Worm (Caenorhabditis elegans) whole organism, young adult: ENCODE measurements around the gene ced-2.

Experiments used
- B0035.1 ChIP-seq: sonication (generic microtip); optimal IDR thresholded peaks from 2 replicates; lab custom pipeline; 2016; ENCODE audit warnings: missing genetic modification characterization, mild to moderate bottlenecking, missing compliant biosample characterization, missing genotype, missing genetic modification reagents
- C17E4.6 ChIP-seq: fragments of 200-800 bp; sonication (Bioruptor generic); IDR thresholded peaks from 2 replicates; pipeline ENCODE4 v1.3.6; 2022; ENCODE audit warnings: missing genetic modification reagents, missing genetic modification characterization, missing compliant biosample characterization
- F10E7.11 ChIP-seq: sonication (generic microtip); optimal IDR thresholded peaks from 2 replicates; lab custom pipeline; 2017; ENCODE audit warnings: mild to moderate bottlenecking, missing genetic modification characterization, moderate library complexity, missing compliant biosample characterization
- F23B12.7 ChIP-seq: sonication (generic microtip); optimal IDR thresholded peaks from 2 replicates; lab custom pipeline; 2017; ENCODE audit warnings: missing genetic modification characterization, mild to moderate bottlenecking, missing compliant biosample characterization, antibody characterized with exemption, moderate library complexity; ENCODE audit not compliant: insufficient read depth
- F39B2.1 ChIP-seq: fragments of 200-800 bp; sonication (Bioruptor generic); IDR thresholded peaks from 2 replicates; pipeline ENCODE4 v1.3.6; 2022; ENCODE audit warnings: missing genetic modification reagents, missing genetic modification characterization, missing compliant biosample characterization
- F49E8.2 ChIP-seq: sonication (generic microtip); optimal IDR thresholded peaks from 3 replicates; lab custom pipeline; 2017; ENCODE audit warnings: missing genetic modification characterization, mild to moderate bottlenecking, missing compliant biosample characterization, antibody characterized with exemption, moderate library complexity; ENCODE audit not compliant: insufficient read depth
- F55B11.4 ChIP-seq: sonication (generic microtip); optimal IDR thresholded peaks from 2 replicates; lab custom pipeline; 2016; ENCODE audit warnings: missing compliant biosample characterization, missing genetic modification characterization, borderline replicate concordance; ENCODE audit not compliant: insufficient read depth
- T26A5.8 ChIP-seq: sonication (generic microtip); optimal IDR thresholded peaks from 2 replicates; lab custom pipeline; 2016; ENCODE audit warnings: missing genetic modification characterization, missing compliant biosample characterization
- Y53F4B.3 ChIP-seq: fragments of 200-800 bp; sonication (Bioruptor generic); IDR thresholded peaks from 2 replicates; pipeline ENCODE4 v1.3.6; 2022; ENCODE audit warnings: missing genetic modification reagents, missing genetic modification characterization, missing compliant biosample characterization
- Y56A3A.18 ChIP-seq: fragments of 200-800 bp; sonication (Bioruptor generic); IDR thresholded peaks from 2 replicates; pipeline ENCODE4 v1.3.6; 2022; ENCODE audit warnings: missing genetic modification reagents, missing genetic modification characterization, missing compliant biosample characterization
- Y95B8A.8 ChIP-seq: fragments of 200-800 bp; sonication (Bioruptor generic); IDR thresholded peaks from 2 replicates; pipeline ENCODE4 v1.3.6; 2022; ENCODE audit warnings: missing genetic modification reagents, missing genetic modification characterization, missing compliant biosample characterization
- ZK185.1 ChIP-seq: sonication (generic microtip); optimal IDR thresholded peaks from 2 replicates; lab custom pipeline; 2016; ENCODE audit warnings: mild to moderate bottlenecking, missing genetic modification characterization, missing compliant biosample characterization; ENCODE audit not compliant: poor library complexity, severe bottlenecking
- atf-7 ChIP-seq: sonication (generic microtip); optimal IDR thresholded peaks from 2 replicates; lab custom pipeline; 2017; ENCODE audit warnings: mild to moderate bottlenecking, missing genetic modification characterization, missing compliant biosample characterization
- athp-1 ChIP-seq: sonication (generic microtip); optimal IDR thresholded peaks from 2 replicates; lab custom pipeline; 2017; ENCODE audit warnings: mild to moderate bottlenecking, missing genetic modification characterization, missing compliant biosample characterization
- attf-3 ChIP-seq: fragments of 200-800 bp; sonication (Bioruptor generic); conservative IDR thresholded peaks from 2 replicates; pipeline ENCODE4 v1.3.6; 2022; ENCODE audit warnings: missing genetic modification reagents, missing genetic modification characterization, missing compliant biosample characterization
- cebp-2 ChIP-seq: fragments of 200-800 bp; sonication (Bioruptor generic); IDR thresholded peaks from 2 replicates; pipeline ENCODE4 v1.3.6; 2022; ENCODE audit warnings: missing genetic modification characterization, missing compliant biosample characterization
- chd-7 ChIP-seq: sonication (generic microtip); optimal IDR thresholded peaks from 2 replicates; lab custom pipeline; 2016; ENCODE audit warnings: mild to moderate bottlenecking, missing genetic modification characterization, moderate library complexity, missing compliant biosample characterization
- die-1 ChIP-seq: sonication (generic microtip); optimal IDR thresholded peaks from 2 replicates; lab custom pipeline; 2016; ENCODE audit warnings: missing genotype, mild to moderate bottlenecking, missing genetic modification characterization, missing compliant biosample characterization
- dpl-1 ChIP-seq: fragments of 150-350 bp; optimal IDR thresholded peaks from 2 replicates; lab custom pipeline; 2014; ENCODE audit warnings: missing biosample characterization, missing genetic modification reagents, missing genetic modification characterization
- egl-44 ChIP-seq: fragments of 200-800 bp; sonication (Bioruptor generic); IDR thresholded peaks from 2 replicates; pipeline ENCODE4 v1.3.6; 2022; ENCODE audit warnings: missing genetic modification reagents, missing genetic modification characterization, missing compliant biosample characterization
- egrh-3 ChIP-seq: fragments of 200-800 bp; sonication (Bioruptor generic); IDR thresholded peaks from 2 replicates; pipeline ENCODE4 v1.3.6; 2022; ENCODE audit warnings: missing genetic modification reagents, missing genetic modification characterization, missing compliant biosample characterization
- fkh-3 ChIP-seq: sonication (generic microtip); optimal IDR thresholded peaks from 2 replicates; lab custom pipeline; 2016; ENCODE audit warnings: mild to moderate bottlenecking, missing genetic modification characterization, missing compliant biosample characterization
- hlh-12 ChIP-seq: sonication (generic microtip); optimal IDR thresholded peaks from 2 replicates; lab custom pipeline; 2016; ENCODE audit warnings: missing genetic modification characterization, missing compliant biosample characterization
- lin-26 ChIP-seq: fragments of 200-800 bp; sonication (Bioruptor generic); IDR thresholded peaks from 2 replicates; pipeline ENCODE4 v1.3.6; 2022; ENCODE audit warnings: missing genetic modification reagents, missing genetic modification characterization, missing compliant biosample characterization
- lin-35 ChIP-seq, 3 experiments: fragments of 150-350 bp in 2 of 3; sonication (generic microtip) in 1 of 3; optimal IDR thresholded peaks; 2 replicates each; lab custom pipeline; 2014 to 2018; ENCODE audit warnings: missing biosample characterization in 3 of 3, missing genetic modification characterization in 3 of 3, missing genetic modification reagents in 3 of 3
- lin-54 ChIP-seq: fragments of 200-800 bp; sonication (Bioruptor generic); optimal IDR thresholded peaks from 2 replicates; lab custom pipeline; 2018; ENCODE audit warnings: mild to moderate bottlenecking, missing genetic modification characterization, missing compliant biosample characterization
- lir-1 ChIP-seq: fragments of 200-800 bp; sonication (Bioruptor generic); conservative IDR thresholded peaks from 2 replicates; pipeline ENCODE4 v1.3.6; 2022; ENCODE audit warnings: missing genetic modification reagents, missing genetic modification characterization, missing compliant biosample characterization
- madf-6 ChIP-seq: fragments of 200-800 bp; sonication (Bioruptor generic); IDR thresholded peaks from 2 replicates; pipeline ENCODE4 v1.3.6; 2022; ENCODE audit warnings: missing genetic modification reagents, missing genetic modification characterization, missing compliant biosample characterization
- mcd-1 ChIP-seq: fragments of 200-800 bp; sonication (Bioruptor generic); IDR thresholded peaks from 2 replicates; pipeline ENCODE4 v1.3.6; 2022; ENCODE audit warnings: missing genetic modification reagents, missing genetic modification characterization, missing compliant biosample characterization
- nfyb-1 ChIP-seq: fragments of 200-800 bp; sonication (Bioruptor generic); IDR thresholded peaks from 2 replicates; pipeline ENCODE4 v1.3.6; 2022; ENCODE audit warnings: missing genetic modification reagents, missing genetic modification characterization, missing compliant biosample characterization
- nhr-27 ChIP-seq: fragments of 200-800 bp; sonication (Bioruptor generic); optimal IDR thresholded peaks from 2 replicates; lab custom pipeline; 2018; ENCODE audit warnings: mild to moderate bottlenecking, missing genetic modification characterization, moderate library complexity, missing compliant biosample characterization
- sea-2 ChIP-seq: fragments of 200-800 bp; sonication (Bioruptor generic); IDR thresholded peaks from 2 replicates; pipeline ENCODE4 v1.3.6; 2022; ENCODE audit warnings: missing genetic modification characterization, missing compliant biosample characterization
- snpc-3.4 ChIP-seq: sonication (generic microtip); optimal IDR thresholded peaks from 2 replicates; lab custom pipeline; 2017; ENCODE audit warnings: missing genetic modification characterization, mild to moderate bottlenecking, missing compliant biosample characterization, antibody characterized with exemption, moderate library complexity, missing genotype, missing genetic modification reagents
- somi-1 ChIP-seq: fragments of 200-800 bp; sonication (Bioruptor generic); optimal IDR thresholded peaks from 2 replicates; lab custom pipeline; 2018; ENCODE audit warnings: mild to moderate bottlenecking, missing genetic modification characterization, missing compliant biosample characterization
- xnd-1 ChIP-seq: sonication (generic microtip); optimal IDR thresholded peaks from 2 replicates; lab custom pipeline; 2016; ENCODE audit warnings: missing genotype, missing genetic modification reagents, missing genetic modification characterization, missing compliant biosample characterization
- zfh-2 ChIP-seq: fragments of 200-800 bp; sonication (Bioruptor generic); conservative IDR thresholded peaks from 2 replicates; pipeline ENCODE4 v1.3.6; 2022; ENCODE audit warnings: missing genetic modification reagents, missing genetic modification characterization, missing compliant biosample characterization
- zim-3 ChIP-seq: sonication (generic microtip); optimal IDR thresholded peaks from 2 replicates; lab custom pipeline; 2017; ENCODE audit warnings: mild to moderate bottlenecking, missing genetic modification characterization, moderate library complexity, missing compliant biosample characterization
- ztf-28 ChIP-seq: fragments of 200-800 bp; sonication (Bioruptor generic); IDR thresholded peaks from 2 replicates; pipeline ENCODE4 v1.3.6; 2022; ENCODE audit warnings: missing genetic modification reagents, missing genetic modification characterization, missing compliant biosample characterization
- ztf-6 ChIP-seq: fragments of 200-800 bp; sonication (Bioruptor generic); IDR thresholded peaks from 2 replicates; pipeline ENCODE4 v1.3.6; 2022; ENCODE audit warnings: missing genetic modification reagents, missing genetic modification characterization, missing compliant biosample characterization

Gene ced-2

DNA sequence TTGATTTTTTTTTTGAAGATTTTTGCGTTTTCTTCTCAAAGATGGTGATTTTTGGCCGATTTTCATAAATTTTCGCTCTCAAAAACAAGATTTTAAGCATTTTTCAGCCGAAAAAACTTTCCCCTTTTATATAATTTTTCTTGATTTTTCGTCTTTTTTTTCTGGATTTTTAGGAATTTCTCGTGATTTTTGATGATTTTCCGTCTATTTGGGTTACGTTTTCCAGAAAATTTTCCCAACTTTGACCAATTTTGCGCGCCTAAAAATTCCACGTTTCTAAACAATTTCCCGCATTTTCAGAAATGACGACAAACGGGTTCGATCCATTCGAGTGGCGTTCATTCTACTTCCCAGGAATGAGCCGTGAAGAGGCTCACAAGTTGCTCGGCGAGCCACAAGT is at the start of gene ced-2:
TSS of gene ced-2 (plus strand) at position 301 of the 400 bp plus-strand sequence.
- TF ChIP-seq ZK185.1 (no peak), xnd-1 (tag; lab: Kevin White, UChicago) (no peak), F23B12.7 (no peak), hlh-12 (tag; lab: Kevin White, UChicago) (no peak), sea-2 (GFP tag; lab: Robert Waterston, UW) (no peak), snpc-3.4 (tag; lab: Kevin White, UChicago) (no peak), ztf-28 (GFP tag; lab: Robert Waterston, UW) (no peak), C17E4.6 (GFP tag; lab: Robert Waterston, UW) (no peak), madf-6 (GFP tag; lab: Robert Waterston, UW) (no peak), nhr-27 (tag; lab: Kevin White, UChicago) (no peak), lir-1 (GFP tag; lab: Robert Waterston, UW) (no peak), athp-1 (tag; lab: Kevin White, UChicago) (no peak), Y95B8A.8 (GFP tag; lab: Robert Waterston, UW) (no peak), F39B2.1 (GFP tag; lab: Robert Waterston, UW) (no peak), Y53F4B.3 (GFP tag; lab: Robert Waterston, UW) (no peak), T26A5.8 (tag; lab: Kevin White, UChicago) (no peak), lin-54 (GFP tag; lab: Kevin White, UChicago) (no peak), attf-3 (GFP tag; lab: Robert Waterston, UW) (no peak), F49E8.2 (tag; lab: Kevin White, UChicago) (no peak), B0035.1 (tag; lab: Kevin White, UChicago) (no peak)

DNA sequence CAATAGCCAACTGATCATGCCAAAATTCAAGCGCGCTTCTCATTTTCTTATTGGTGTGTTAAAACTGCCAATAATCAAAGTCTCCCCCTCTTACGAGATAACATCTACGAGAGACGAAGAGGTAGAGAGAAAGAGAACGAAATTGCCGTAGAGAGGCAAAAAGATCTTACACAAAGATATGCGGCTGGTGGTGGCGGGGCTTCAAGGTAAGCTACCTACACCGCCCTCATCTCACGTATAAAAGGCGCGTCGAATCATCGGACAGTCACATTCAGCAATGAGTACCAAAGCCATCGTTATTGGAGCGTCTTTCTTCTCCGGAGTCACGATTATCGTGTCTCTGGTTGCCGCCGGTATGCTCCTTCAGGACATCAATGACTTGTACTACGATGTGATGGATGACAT is 48.7 kb upstream of the ced-2 start, which contains the start of gene col-107:
TSS of gene col-107 (plus strand) at position 265 of the 405 bp plus-strand sequence.
- TF ChIP-seq egl-44 (GFP tag; lab: Robert Waterston, UW), result no peak
- no peak for TF ChIP-seq zim-3 (tag; lab: Kevin White, UChicago)
- no peak for TF ChIP-seq ztf-6 (GFP tag; lab: Robert Waterston, UW)
- no peak for TF ChIP-seq cebp-2
- TF ChIP-seq chd-7 (tag; lab: Kevin White, UChicago), result no peak

DNA sequence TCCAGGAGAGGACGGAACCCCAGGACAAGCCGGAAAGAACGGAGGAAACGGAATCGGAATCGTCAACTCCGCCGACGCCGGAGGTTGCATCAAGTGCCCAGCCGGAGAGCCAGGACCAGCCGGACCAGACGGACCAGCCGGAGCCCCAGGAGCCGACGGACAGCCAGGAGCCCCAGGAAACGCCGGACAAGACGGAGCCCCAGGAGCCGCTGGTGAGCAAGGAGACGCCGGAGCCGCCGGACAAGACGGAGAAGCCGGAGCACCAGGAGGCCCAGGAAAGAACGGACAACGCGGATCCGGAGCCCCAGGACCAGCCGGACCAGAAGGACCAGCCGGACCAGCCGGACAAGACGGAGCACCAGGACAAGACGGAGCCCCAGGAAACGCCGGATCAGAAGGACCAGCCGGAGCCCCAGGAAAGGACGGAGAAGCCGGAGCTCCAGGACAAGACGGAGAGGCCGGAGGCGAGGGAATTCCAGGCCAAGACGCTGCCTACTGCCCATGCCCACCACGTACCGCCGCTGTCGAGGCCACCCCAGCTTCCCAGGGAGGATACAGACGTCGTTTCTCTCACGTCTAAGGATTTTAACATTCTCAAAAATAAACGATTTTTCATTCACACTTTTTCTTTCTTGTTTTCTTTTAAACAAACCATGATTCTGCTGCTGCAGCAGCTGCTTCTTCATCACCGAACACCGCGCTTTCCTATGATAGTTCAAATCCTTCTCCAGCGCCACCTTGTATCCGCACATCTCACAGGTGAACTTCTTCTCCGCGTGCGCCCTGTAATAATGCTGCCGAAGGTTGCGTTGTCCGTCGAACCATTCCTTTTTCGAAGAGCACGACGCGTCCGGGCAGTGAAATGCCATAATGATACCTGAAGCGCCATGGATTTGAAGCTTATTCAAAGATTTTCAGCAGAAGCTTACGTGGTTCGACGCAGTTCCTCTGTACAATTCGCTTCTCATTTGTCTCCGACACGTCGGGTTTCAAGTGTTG is 47.7 kb upstream of the ced-2 start:
- no peak for TF ChIP-seq fkh-3
- TF ChIP-seq Y56A3A.18, result 0 out of 2 replicates have a peak, but pooled peaks have one; percentile 46
- TF ChIP-seq F10E7.11, result no peak
- peak; percentile 6 for TF ChIP-seq chd-7 (tag; lab: Kevin White, UChicago)
- TF ChIP-seq lin-54 (GFP tag; lab: Kevin White, UChicago), result no peak
- TF ChIP-seq atf-7 (tag; lab: Kevin White, UChicago), result no peak
- TF ChIP-seq somi-1 (GFP tag; lab: Kevin White, UChicago), result no peak
- peak; percentile 43; the same call in 1 of the 2 replicates for TF ChIP-seq mcd-1
- TF ChIP-seq lin-35 (GFP tag; optimal IDR thresholded peaks at IDR 0.05; lab: Kevin White, UChicago), result no peak
- TF ChIP-seq zfh-2 (GFP tag; lab: Robert Waterston, UW), result peak; percentile 97
- TF ChIP-seq F55B11.4 (tag; lab: Kevin White, UChicago), result no peak
- no peak for TF ChIP-seq die-1 (tag; lab: Kevin White, UChicago)
- TF ChIP-seq sea-2 (GFP tag; lab: Robert Waterston, UW), result no peak
- peak; percentile 99 for TF ChIP-seq egrh-3 (GFP tag; lab: Robert Waterston, UW)
- TF ChIP-seq lin-26 (GFP tag; lab: Robert Waterston, UW), result 0 out of 2 replicates have a peak, but pooled peaks have one; percentile 36
- no peak for TF ChIP-seq nfyb-1 (GFP tag; lab: Robert Waterston, UW)
- TF ChIP-seq dpl-1 (GFP tag; lab: Kevin White, UChicago), result no peak
- no peak for TF ChIP-seq egl-44 (GFP tag; lab: Robert Waterston, UW)
